Fruit fly (Drosophila melanogaster) whole organism, prepupa: ENCODE results near the gene MsrA.

Experiments
- CG10669 ChIP-seq: fragments of 200-800 bp; sonication (Bioruptor generic); optimal IDR thresholded peaks from 3 replicates; lab custom pipeline; 2018; ENCODE audit warnings: missing biosample characterization, mild to moderate bottlenecking, missing genetic modification characterization, moderate library complexity
- CG11902 ChIP-seq: fragments of 200-800 bp; sonication (Bioruptor generic); optimal IDR thresholded peaks from 3 replicates; lab custom pipeline; 2016; ENCODE audit warnings: missing biosample characterization, missing genetic modification characterization
- CG4318 ChIP-seq: fragments of 200-800 bp; sonication (Bioruptor generic); optimal IDR thresholded peaks from 3 replicates; lab custom pipeline; 2017; ENCODE audit warnings: missing biosample characterization, mild to moderate bottlenecking, missing genetic modification characterization
- CG6276 ChIP-seq: fragments of 200-800 bp; sonication (Bioruptor generic); optimal IDR thresholded peaks from 2 replicates; lab custom pipeline; 2017; ENCODE audit warnings: missing biosample characterization, mild to moderate bottlenecking, missing genetic modification characterization
- acj6 ChIP-seq: fragments of 200-800 bp; sonication (Bioruptor generic); optimal IDR thresholded peaks from 3 replicates; lab custom pipeline; 2016; ENCODE audit warnings: missing biosample characterization, missing genetic modification characterization

- TF ChIP-seq CG10669 (GFP tag; lab: Kevin White, UChicago) (peak; percentile 11), CG4318 (GFP tag; lab: Kevin White, UChicago) (no peak), CG11902 (no peak), CG6276 (GFP tag; lab: Kevin White, UChicago) (no peak), acj6 (GFP tag; lab: Kevin White, UChicago) (no peak)
These were observed 4.5 kb upstream of the MsrA start for dm6 chr3L:15506174-15506926.
